Worm (Caenorhabditis elegans): ENCODE data around the gene msrp-6.
A peak's percentile ranks its signal among the peaks of the same experiment; 100 is the strongest.
"Not testable (repeated sequence)": the region's sequence is repeated elsewhere in the genome, so short reads cannot be mapped to it uniquely, and the experiment has no call there.

Gene msrp-6

ce11 chrII:2619148-2619547 is at the start of gene msrp-6:
msrp-6 (plus strand) TSS chrII:2619448.
- not testable (repeated sequence) for TF ChIP-seq lin-13 (GFP tag; optimal IDR thresholded peaks at IDR 0.05); nhr-12 (tag; optimal IDR thresholded peaks at IDR 0.05); egl-27 (tag; optimal IDR thresholded peaks at IDR 0.05)

- peak; percentile 1 to 25 for TF ChIP-seq mdl-1 (tag; optimal IDR thresholded peaks at IDR 0.05)
Observed at ce11 chrII:2570384-2570964, 48.8 kb upstream of the msrp-6 start.

- TF ChIP-seq F13H6.1 (tag; optimal IDR thresholded peaks at IDR 0.05) (no peak), alr-1 (tag; optimal IDR thresholded peaks at IDR 0.05) (no peak), C34F6.9 (tag; optimal IDR thresholded peaks at IDR 0.05) (no peak), nhr-21 (tag; optimal IDR thresholded peaks at IDR 0.05) (no peak), Y55F3AM.14 (GFP tag; optimal IDR thresholded peaks at IDR 0.05) (no peak), nhr-12 (tag; optimal IDR thresholded peaks at IDR 0.05) (no peak), mab-5 (tag; optimal IDR thresholded peaks at IDR 0.05) (no peak), skn-1 (tag; optimal IDR thresholded peaks at IDR 0.05) (no peak)
Observed at ce11 chrII:2578216-2578615, 41.0 kb upstream of the msrp-6 start.

- TF ChIP-seq aly-2 (tag; optimal IDR thresholded peaks at IDR 0.05) (no peak), unc-55 (GFP tag; optimal IDR thresholded peaks at IDR 0.05) (no peak), elt-3 (tag; optimal IDR thresholded peaks at IDR 0.05) (no peak), Y55F3AM.14 (GFP tag; optimal IDR thresholded peaks at IDR 0.05) (no peak), nhr-237 (tag; optimal IDR thresholded peaks at IDR 0.05) (no peak), ceh-82 (tag; optimal IDR thresholded peaks at IDR 0.05) (no peak), lin-13 (GFP tag; optimal IDR thresholded peaks at IDR 0.05) (no peak), ama-1 (optimal IDR thresholded peaks at IDR 0.05) (no peak), mdl-1 (tag; optimal IDR thresholded peaks at IDR 0.05) (no peak), mab-5 (tag; optimal IDR thresholded peaks at IDR 0.05) (no peak), C34F6.9 (tag; optimal IDR thresholded peaks at IDR 0.05) (no peak), elt-1 (tag; optimal IDR thresholded peaks at IDR 0.05) (no peak), ZK546.5 (tag; optimal IDR thresholded peaks at IDR 0.05) (no peak), nhr-25 (tag; optimal IDR thresholded peaks at IDR 0.05) (no peak), skn-1 (tag; optimal IDR thresholded peaks at IDR 0.05) (no peak)
Observed at ce11 chrII:2583044-2583443, 36.2 kb upstream of the msrp-6 start, which contains the start of gene sri-74. sri-74 (minus strand) TSS chrII:2583144.

ce11 chrII:2585493-2585892 is 33.8 kb upstream of the msrp-6 start, which contains the start of gene sri-36:
sri-36 (minus strand) TSS chrII:2585593.
- TF ChIP-seq ceh-82 (tag; optimal IDR thresholded peaks at IDR 0.05) (no peak), mbf-1 (tag; optimal IDR thresholded peaks at IDR 0.05) (no peak), nhr-10 (tag; optimal IDR thresholded peaks at IDR 0.05) (no peak), lin-39 (tag; optimal IDR thresholded peaks at IDR 0.05) (no peak), nhr-77 (tag; optimal IDR thresholded peaks at IDR 0.05) (no peak), egl-27 (tag; optimal IDR thresholded peaks at IDR 0.05) (no peak), ZK546.5 (tag; optimal IDR thresholded peaks at IDR 0.05) (no peak), nhr-6 (tag; optimal IDR thresholded peaks at IDR 0.05) (no peak), snpc-4 (tag; optimal IDR thresholded peaks at IDR 0.05) (no peak), Y55F3AM.14 (GFP tag; optimal IDR thresholded peaks at IDR 0.05) (no peak), nhr-11 (tag; optimal IDR thresholded peaks at IDR 0.05) (no peak)

ce11 chrII:2586861-2587554 is 32.2 kb upstream of the msrp-6 start, which contains the start of the genes F33H12.7 and sri-39:
F33H12.7 (minus strand) TSS chrII:2586911.
sri-39 (plus strand) TSS chrII:2587504.
- TF ChIP-seq sma-9 (GFP tag; optimal IDR thresholded peaks at IDR 0.05) = peak; percentile 42
- TF ChIP-seq sma-9 (tag; optimal IDR thresholded peaks at IDR 0.05) = no peak
- no peak for TF ChIP-seq zag-1 (tag; optimal IDR thresholded peaks at IDR 0.05)
- TF ChIP-seq sma-3 (GFP tag; optimal IDR thresholded peaks at IDR 0.05) = no peak
- no peak for TF ChIP-seq unc-55 (GFP tag; optimal IDR thresholded peaks at IDR 0.05)
- no peak for TF ChIP-seq lin-11 (tag; optimal IDR thresholded peaks at IDR 0.05)
- no peak for TF ChIP-seq nhr-237 (tag; optimal IDR thresholded peaks at IDR 0.05)
- no peak for TF ChIP-seq mdl-1 (tag; optimal IDR thresholded peaks at IDR 0.05)
- TF ChIP-seq mbf-1 (tag; optimal IDR thresholded peaks at IDR 0.05) = no peak
- TF ChIP-seq ama-1 (optimal IDR thresholded peaks at IDR 0.05) = no peak
- TF ChIP-seq fos-1 (tag; optimal IDR thresholded peaks at IDR 0.05) = peak; percentile 89
- TF ChIP-seq ZK546.5 (tag; optimal IDR thresholded peaks at IDR 0.05) = no peak
- no peak for TF ChIP-seq aly-2 (tag; optimal IDR thresholded peaks at IDR 0.05)
- TF ChIP-seq crh-2 (tag; optimal IDR thresholded peaks at IDR 0.05) = peak; percentile 47
- no peak for TF ChIP-seq F13H6.1 (tag; optimal IDR thresholded peaks at IDR 0.05)
- no peak for TF ChIP-seq skn-1 (tag; optimal IDR thresholded peaks at IDR 0.05)
- no peak for TF ChIP-seq sem-4 (tag; optimal IDR thresholded peaks at IDR 0.05)
- no peak for TF ChIP-seq nhr-10 (tag; optimal IDR thresholded peaks at IDR 0.05)
- TF ChIP-seq gmeb-1 (tag; optimal IDR thresholded peaks at IDR 0.05) = peak; percentile 3
- TF ChIP-seq ztf-4 (tag; optimal IDR thresholded peaks at IDR 0.05) = no peak
- TF ChIP-seq lin-39 (tag; optimal IDR thresholded peaks at IDR 0.05) = no peak
- no peak for TF ChIP-seq unc-62 (GFP tag; optimal IDR thresholded peaks at IDR 0.05)
- no peak for TF ChIP-seq nhr-129 (tag; optimal IDR thresholded peaks at IDR 0.05)
- TF ChIP-seq nhr-25 (tag; optimal IDR thresholded peaks at IDR 0.05) = no peak
- no peak for TF ChIP-seq nhr-11 (tag; optimal IDR thresholded peaks at IDR 0.05)
- no peak for TF ChIP-seq egl-27 (tag; optimal IDR thresholded peaks at IDR 0.05)
- TF ChIP-seq alr-1 (tag; optimal IDR thresholded peaks at IDR 0.05) = no peak
- no peak for TF ChIP-seq snpc-4 (tag; optimal IDR thresholded peaks at IDR 0.05)
